Fruit fly (Drosophila melanogaster) whole organism, embryonic: ENCODE measurements around the gene scramb2.

Experiments used
- Abd-B ChIP-seq: fragments of 200-800 bp; sonication (Bioruptor generic); optimal IDR thresholded peaks from 2 replicates; lab custom pipeline; 2018; ENCODE audit warnings: missing biosample characterization, mild to moderate bottlenecking, missing genetic modification characterization, moderate library complexity
- BEAF-32 ChIP-seq: fragments of 200-800 bp; sonication (Bioruptor generic); optimal IDR thresholded peaks from 3 replicates; lab custom pipeline; 2017; ENCODE audit warnings: missing biosample characterization, missing genetic modification characterization, mild to moderate bottlenecking, moderate library complexity, missing genetic modification reagents
- CG10209 ChIP-seq: fragments of 200-800 bp; sonication (Bioruptor generic); optimal IDR thresholded peaks from 3 replicates; lab custom pipeline; 2017; ENCODE audit warnings: missing biosample characterization, mild to moderate bottlenecking, missing genetic modification characterization, missing genetic modification reagents
- CG11093 ChIP-seq: fragments of 200-800 bp; sonication (Bioruptor generic); IDR thresholded peaks from 3 replicates; pipeline ENCODE4 v1.3.6; 2022; ENCODE audit warnings: missing biosample characterization, missing genetic modification characterization
- CG11398 ChIP-seq: fragments of 200-800 bp; sonication (Bioruptor generic); optimal IDR thresholded peaks from 2 replicates; lab custom pipeline; 2016; ENCODE audit warnings: missing biosample characterization, missing genetic modification characterization
- CG11560 ChIP-seq: fragments of 200-800 bp; sonication (Bioruptor generic); IDR thresholded peaks from 3 replicates; pipeline ENCODE4 v1.3.6; 2022; ENCODE audit warnings: missing biosample characterization, missing genetic modification characterization
- CG11696 ChIP-seq: fragments of 200-800 bp; sonication (Bioruptor generic); IDR thresholded peaks from 2 replicates; pipeline ENCODE4 v1.3.6; 2022; ENCODE audit warnings: missing biosample characterization, missing genetic modification characterization
- CG12104 ChIP-seq: fragments of 200-800 bp; sonication (Bioruptor generic); optimal IDR thresholded peaks from 3 replicates; lab custom pipeline; 2016; ENCODE audit warnings: missing biosample characterization, missing genetic modification characterization
- CG15073 ChIP-seq: fragments of 200-800 bp; sonication (Bioruptor generic); optimal IDR thresholded peaks from 2 replicates; lab custom pipeline; 2016; ENCODE audit warnings: missing biosample characterization, missing genetic modification characterization
- CG15479 ChIP-seq: fragments of 200-800 bp; sonication (Bioruptor generic); optimal IDR thresholded peaks from 3 replicates; lab custom pipeline; 2019; ENCODE audit warnings: missing biosample characterization, mild to moderate bottlenecking, missing genetic modification characterization, moderate library complexity
- CG16779 ChIP-seq: fragments of 200-800 bp; sonication (Bioruptor generic); IDR thresholded peaks from 2 replicates; pipeline ENCODE4 v1.3.6; 2022; ENCODE audit warnings: missing biosample characterization, missing genetic modification characterization
- CG16863 ChIP-seq: fragments of 200-800 bp; sonication (Bioruptor generic); optimal IDR thresholded peaks from 3 replicates; lab custom pipeline; 2016; ENCODE audit warnings: missing biosample characterization, missing genetic modification characterization
- CG17186 ChIP-seq: fragments of 200-800 bp; sonication (Bioruptor generic); optimal IDR thresholded peaks from 3 replicates; lab custom pipeline; 2017; ENCODE audit warnings: missing biosample characterization, missing genetic modification reagents, missing genetic modification characterization
- CG18476 ChIP-seq: fragments of 200-800 bp; sonication (Bioruptor generic); optimal IDR thresholded peaks from 2 replicates; lab custom pipeline; 2016; ENCODE audit warnings: missing biosample characterization, mild to moderate bottlenecking, missing genetic modification characterization
- CG2875 ChIP-seq: fragments of 200-800 bp; sonication (Bioruptor generic); optimal IDR thresholded peaks from 2 replicates; lab custom pipeline; 2017; ENCODE audit warnings: missing biosample characterization, mild to moderate bottlenecking, missing genetic modification characterization, missing genetic modification reagents
- CG2889 ChIP-seq: fragments of 200-800 bp; sonication (Bioruptor generic); IDR thresholded peaks from 3 replicates; pipeline ENCODE4 v1.3.6; 2022; ENCODE audit warnings: missing biosample characterization, missing genetic modification characterization
- CG31388 ChIP-seq: fragments of 200-800 bp; sonication (Bioruptor generic); optimal IDR thresholded peaks from 2 replicates; lab custom pipeline; 2016; ENCODE audit warnings: missing biosample characterization, missing genetic modification characterization
- CG32532 ChIP-seq: fragments of 200-800 bp; sonication (Bioruptor generic); IDR thresholded peaks from 2 replicates; pipeline ENCODE4 v1.3.6; 2022; ENCODE audit warnings: missing biosample characterization, missing genetic modification characterization
- CG5953 ChIP-seq: fragments of 200-800 bp; sonication (Bioruptor generic); IDR thresholded peaks from 2 replicates; pipeline ENCODE4 v1.3.6; 2022; ENCODE audit warnings: missing biosample characterization, missing genetic modification characterization
- CG6254 ChIP-seq: fragments of 200-800 bp; sonication (Bioruptor generic); optimal IDR thresholded peaks from 3 replicates; lab custom pipeline; 2017; ENCODE audit warnings: mild to moderate bottlenecking, missing biosample characterization, missing genetic modification reagents, missing genetic modification characterization
- CG6683 ChIP-seq: fragments of 200-800 bp; sonication (Bioruptor generic); optimal IDR thresholded peaks from 2 replicates; lab custom pipeline; 2017; ENCODE audit warnings: missing biosample characterization, mild to moderate bottlenecking, missing genetic modification characterization, missing genetic modification reagents
- CG7271 ChIP-seq: fragments of 200-800 bp; sonication (Bioruptor generic); optimal IDR thresholded peaks from 2 replicates; lab custom pipeline; 2018; ENCODE audit warnings: missing biosample characterization, mild to moderate bottlenecking, missing genetic modification characterization, moderate library complexity
- CG7556 ChIP-seq: fragments of 200-800 bp; sonication (Bioruptor generic); optimal IDR thresholded peaks from 2 replicates; lab custom pipeline; 2017; ENCODE audit warnings: missing biosample characterization, mild to moderate bottlenecking, missing genetic modification characterization
- CG8359 ChIP-seq: fragments of 200-800 bp; sonication (Bioruptor generic); optimal IDR thresholded peaks from 2 replicates; lab custom pipeline; 2017; ENCODE audit warnings: missing biosample characterization, mild to moderate bottlenecking, missing genetic modification characterization, borderline replicate concordance
- CG9215 ChIP-seq: fragments of 200-800 bp; sonication (Bioruptor generic); IDR thresholded peaks from 2 replicates; pipeline ENCODE4 v1.3.6; 2022; ENCODE audit warnings: missing biosample characterization, missing genetic modification characterization
- CG9797 ChIP-seq: fragments of 200-800 bp; sonication (Bioruptor generic); optimal IDR thresholded peaks from 3 replicates; lab custom pipeline; 2018; ENCODE audit warnings: missing biosample characterization, mild to moderate bottlenecking, missing genetic modification characterization
- Dll ChIP-seq: fragments of 200-800 bp; sonication (Bioruptor generic); IDR thresholded peaks from 4 replicates; pipeline ENCODE4 v1.3.6; 2022; ENCODE audit warnings: missing biosample characterization, missing genetic modification characterization; ENCODE audit not compliant: partially characterized antibody
- Ets97D ChIP-seq: fragments of 200-800 bp; sonication (Bioruptor generic); optimal IDR thresholded peaks from 3 replicates; lab custom pipeline; 2016; ENCODE audit warnings: missing biosample characterization, missing genetic modification characterization
- Fer1 ChIP-seq: fragments of 200-800 bp; sonication (Bioruptor generic); optimal IDR thresholded peaks from 2 replicates; lab custom pipeline; 2017; ENCODE audit warnings: missing biosample characterization, mild to moderate bottlenecking, missing genetic modification characterization
- Fer2 ChIP-seq: fragments of 200-800 bp; sonication (Bioruptor generic); optimal IDR thresholded peaks from 2 replicates; lab custom pipeline; 2018; ENCODE audit warnings: missing biosample characterization, mild to moderate bottlenecking, missing genetic modification characterization, moderate library complexity
- Fer3 ChIP-seq: fragments of 200-800 bp; sonication (Bioruptor generic); optimal IDR thresholded peaks from 2 replicates; lab custom pipeline; 2018; ENCODE audit warnings: missing biosample characterization, mild to moderate bottlenecking, missing genetic modification characterization, moderate library complexity
- Hr51 ChIP-seq, 2 experiments: fragments of 200-800 bp; sonication (Bioruptor generic); optimal IDR thresholded peaks; 2 replicates in 1 of 2; 3 replicates in 1 of 2; lab custom pipeline; 2016 to 2018; ENCODE audit warnings: missing biosample characterization in 2 of 2, missing genetic modification characterization in 2 of 2, mild to moderate bottlenecking in 1 of 2, moderate library complexity in 1 of 2
- NC2α ChIP-seq: fragments of 200-800 bp; sonication (Bioruptor generic); optimal IDR thresholded peaks from 2 replicates; lab custom pipeline; 2016; ENCODE audit warnings: missing biosample characterization, missing genetic modification characterization
- Optix ChIP-seq: fragments of 200-800 bp; sonication (Bioruptor generic); IDR thresholded peaks from 3 replicates; pipeline ENCODE4 v1.3.6; 2022; ENCODE audit warnings: missing biosample characterization, missing genetic modification characterization
- Poxn ChIP-seq: fragments of 200-800 bp; sonication (Bioruptor generic); IDR thresholded peaks from 2 replicates; pipeline ENCODE4 v1.3.6; 2022; ENCODE audit warnings: missing biosample characterization, missing genetic modification characterization
- Rx ChIP-seq: fragments of 200-800 bp; sonication (Bioruptor generic); IDR thresholded peaks from 2 replicates; pipeline ENCODE4 v1.3.6; 2022; ENCODE audit warnings: missing biosample characterization, missing genetic modification characterization
- Sry-β ChIP-seq: fragments of 200-800 bp; sonication (Bioruptor generic); optimal IDR thresholded peaks from 2 replicates; lab custom pipeline; 2018; ENCODE audit warnings: missing biosample characterization, mild to moderate bottlenecking, missing genetic modification characterization, moderate library complexity
- Sry-δ ChIP-seq: fragments of 200-800 bp; sonication (Bioruptor generic); optimal IDR thresholded peaks from 2 replicates; lab custom pipeline; 2016; ENCODE audit warnings: missing biosample characterization, missing genetic modification characterization
- Taf1 ChIP-seq: fragments of 200-800 bp; sonication (Bioruptor generic); IDR thresholded peaks from 2 replicates; pipeline ENCODE4 v1.3.6; 2022; ENCODE audit warnings: missing biosample characterization, missing genetic modification characterization
- aop ChIP-seq: fragments of 200-800 bp; sonication (Bioruptor generic); IDR thresholded peaks from 2 replicates; pipeline ENCODE4 v1.3.6; 2022; ENCODE audit warnings: missing biosample characterization, missing genetic modification characterization
- cad ChIP-seq: fragments of >200 bp; optimal IDR thresholded peaks from 2 replicates; lab custom pipeline; 2017; ENCODE audit warnings: missing biosample characterization, missing genetic modification characterization
- chif ChIP-seq, 2 experiments: fragments of 200-800 bp; sonication (Bioruptor generic); optimal IDR thresholded peaks; 3 replicates each; lab custom pipeline; 2016; ENCODE audit warnings: missing biosample characterization in 2 of 2, missing genetic modification characterization in 2 of 2
- esg ChIP-seq: fragments of 200-800 bp; sonication (Bioruptor generic); conservative IDR thresholded peaks from 2 replicates; pipeline ENCODE4 v1.3.6; 2022; ENCODE audit warnings: missing biosample characterization, missing genetic modification characterization
- insv ChIP-seq, 2 experiments: fragments of 200-800 bp; sonication (Bioruptor generic); optimal IDR thresholded peaks; 3 replicates each; lab custom pipeline; 2016 to 2018; ENCODE audit warnings: missing biosample characterization in 2 of 2, missing genetic modification characterization in 2 of 2
- jing ChIP-seq: fragments of 200-800 bp; sonication (Bioruptor generic); optimal IDR thresholded peaks from 2 replicates; lab custom pipeline; 2018; ENCODE audit warnings: missing biosample characterization, mild to moderate bottlenecking, missing genetic modification characterization
- ranshi ChIP-seq: fragments of 200-800 bp; sonication (Bioruptor generic); IDR thresholded peaks from 2 replicates; pipeline ENCODE4 v1.3.6; 2022; ENCODE audit warnings: missing biosample characterization, missing genetic modification characterization
- schlank ChIP-seq: fragments of 200-800 bp; sonication (Bioruptor generic); optimal IDR thresholded peaks from 2 replicates; lab custom pipeline; 2018; ENCODE audit warnings: missing biosample characterization, mild to moderate bottlenecking, missing genetic modification characterization
- slbo ChIP-seq: fragments of 200-800 bp; sonication (Bioruptor generic); IDR thresholded peaks from 2 replicates; pipeline ENCODE4 v1.3.6; 2022; ENCODE audit warnings: missing biosample characterization, missing genetic modification characterization
- wor ChIP-seq: fragments of 200-800 bp; sonication (Bioruptor generic); IDR thresholded peaks from 2 replicates; pipeline ENCODE4 v1.3.6; 2022; ENCODE audit warnings: missing biosample characterization, missing genetic modification characterization

The scramb2 gene

DNA sequence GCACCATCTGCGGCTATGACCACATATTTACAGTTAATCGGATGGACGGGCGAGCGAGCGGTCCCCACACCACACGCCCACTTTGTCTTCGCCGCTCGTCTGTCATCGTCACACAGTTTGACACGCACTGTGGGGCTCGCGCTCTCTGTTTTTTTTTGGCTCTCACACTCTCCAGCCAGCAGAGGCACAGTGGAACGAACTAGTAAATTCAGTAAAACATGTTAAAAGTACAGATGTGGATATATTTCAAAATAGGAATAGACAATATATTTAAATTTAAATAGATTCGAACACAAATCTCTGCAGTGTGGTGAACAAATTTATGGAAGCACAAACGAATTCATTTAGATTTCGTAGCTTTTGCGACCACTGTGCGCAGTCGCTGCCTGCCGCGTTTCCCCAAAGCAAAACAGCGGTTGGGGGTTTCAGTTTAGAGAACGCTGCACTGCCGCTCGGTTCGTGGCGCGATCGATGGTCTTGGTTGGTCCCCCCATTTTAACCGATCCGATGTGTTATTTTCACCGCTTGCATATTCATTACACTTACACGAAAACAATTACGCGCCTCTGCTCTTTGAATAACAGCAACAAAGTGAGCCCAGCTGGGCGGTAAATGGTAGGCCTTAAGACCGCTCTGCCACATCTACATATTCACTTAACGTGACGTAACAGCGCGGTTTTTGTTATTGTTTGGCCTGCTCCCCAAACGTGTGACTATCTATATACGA, 34.7 kb upstream of the scramb2 start (continued):
- peak; percentile 98 for TF ChIP-seq esg (GFP tag; lab: Robert Waterston, UW)
- peak; percentile 49 for TF ChIP-seq cad
- TF ChIP-seq Poxn (GFP tag; lab: Robert Waterston, UW) = peak; percentile 94
- peak; percentile 98 for TF ChIP-seq CG6683
- peak; percentile 73 for TF ChIP-seq Dll (GFP tag; lab: Robert Waterston, UW)
- peak; percentile 84 for TF ChIP-seq CG7271
- TF ChIP-seq CG8359 = peak; percentile 95
- TF ChIP-seq Ets97D (GFP tag; lab: Kevin White, UChicago) = peak; percentile 91
- peak; percentile 97 for TF ChIP-seq wor (GFP tag; lab: Robert Waterston, UW)
- TF ChIP-seq CG15073 (GFP tag; lab: Kevin White, UChicago) = peak; percentile 87
- peak; percentile 98 for TF ChIP-seq Rx (GFP tag; lab: Robert Waterston, UW)
- TF ChIP-seq CG11560 = peak; percentile 92
- peak; percentile 97 for TF ChIP-seq CG12104 (GFP tag; lab: Kevin White, UChicago)
- peak; percentile 98 for TF ChIP-seq CG2889 (GFP tag; lab: Robert Waterston, UW)
- TF ChIP-seq Taf1 (GFP tag; lab: Robert Waterston, UW) = peak; percentile 97
- TF ChIP-seq Sry-β = peak; percentile 64
- peak; percentile 19 for TF ChIP-seq CG15479 (GFP tag; lab: Kevin White, UChicago)
- peak; percentile 99 for TF ChIP-seq ranshi (GFP tag; lab: Robert Waterston, UW)
- peak; percentile 95 for TF ChIP-seq CG31388 (GFP tag; lab: Kevin White, UChicago)
- TF ChIP-seq jing (GFP tag; lab: Kevin White, UChicago) = peak; percentile 96
- peak; percentile 93 to 97 for TF ChIP-seq chif (GFP tag; optimal IDR thresholded peaks at IDR 0.05; lab: Kevin White, UChicago)
- peak; percentile 24 for TF ChIP-seq BEAF-32 (GFP tag; lab: Kevin White, UChicago)
- peak; percentile 98 for TF ChIP-seq Optix (GFP tag; lab: Robert Waterston, UW)
- TF ChIP-seq NC2α (GFP tag; lab: Kevin White, UChicago) = peak; percentile 91
- peak; percentile 97 for TF ChIP-seq CG16779 (GFP tag; lab: Robert Waterston, UW)
- TF ChIP-seq Fer2 (tag; lab: Kevin White, UChicago) = peak; percentile 95
- TF ChIP-seq CG16863 (GFP tag; lab: Kevin White, UChicago) = peak; percentile 96
- TF ChIP-seq Hr51 (GFP tag; optimal IDR thresholded peaks at IDR 0.05; lab: Kevin White, UChicago) = peak; percentile 97 to 99
- peak; percentile 87 for TF ChIP-seq aop (GFP tag; lab: Robert Waterston, UW)
- TF ChIP-seq CG9215 (GFP tag; lab: Robert Waterston, UW) = peak; percentile 96
- TF ChIP-seq CG6254 (GFP tag; lab: Kevin White, UChicago) = peak; percentile 97
- TF ChIP-seq CG5953 (GFP tag; lab: Robert Waterston, UW) = peak; percentile 98
- peak; percentile 86 for TF ChIP-seq CG17186 (GFP tag; lab: Kevin White, UChicago)
- peak; percentile 98 for TF ChIP-seq CG2875 (GFP tag; lab: Kevin White, UChicago)
- peak; percentile 98 for TF ChIP-seq schlank (tag; lab: Kevin White, UChicago)
- TF ChIP-seq CG10209 (GFP tag; lab: Kevin White, UChicago) = peak; percentile 98
- peak; percentile 91 for TF ChIP-seq CG11398 (GFP tag; lab: Kevin White, UChicago)
- TF ChIP-seq insv (GFP tag; optimal IDR thresholded peaks at IDR 0.05; lab: Kevin White, UChicago) = peak; percentile 64 to 80
- peak; percentile 96 for TF ChIP-seq Abd-B
- peak; percentile 57 for TF ChIP-seq Sry-δ
- peak; percentile 98 for TF ChIP-seq CG7556
- peak; percentile 96 for TF ChIP-seq CG11093 (GFP tag; lab: Robert Waterston, UW)
- TF ChIP-seq slbo (GFP tag; lab: Robert Waterston, UW) = peak; percentile 99
- TF ChIP-seq CG32532 (GFP tag; lab: Robert Waterston, UW) = peak; percentile 99
- TF ChIP-seq CG11696 = peak; percentile 94
- peak; percentile 68 for TF ChIP-seq CG9797 (GFP tag; lab: Kevin White, UChicago)
- peak; percentile 98 for TF ChIP-seq CG18476 (GFP tag; lab: Kevin White, UChicago)
- TF ChIP-seq Fer1 = peak; percentile 99
- TF ChIP-seq Fer3 (tag; lab: Kevin White, UChicago) = peak; percentile 99
